Fruit fly (Drosophila melanogaster): Measurements from ENCODE around the gene PolD1.

The PolD1 gene

DNA sequence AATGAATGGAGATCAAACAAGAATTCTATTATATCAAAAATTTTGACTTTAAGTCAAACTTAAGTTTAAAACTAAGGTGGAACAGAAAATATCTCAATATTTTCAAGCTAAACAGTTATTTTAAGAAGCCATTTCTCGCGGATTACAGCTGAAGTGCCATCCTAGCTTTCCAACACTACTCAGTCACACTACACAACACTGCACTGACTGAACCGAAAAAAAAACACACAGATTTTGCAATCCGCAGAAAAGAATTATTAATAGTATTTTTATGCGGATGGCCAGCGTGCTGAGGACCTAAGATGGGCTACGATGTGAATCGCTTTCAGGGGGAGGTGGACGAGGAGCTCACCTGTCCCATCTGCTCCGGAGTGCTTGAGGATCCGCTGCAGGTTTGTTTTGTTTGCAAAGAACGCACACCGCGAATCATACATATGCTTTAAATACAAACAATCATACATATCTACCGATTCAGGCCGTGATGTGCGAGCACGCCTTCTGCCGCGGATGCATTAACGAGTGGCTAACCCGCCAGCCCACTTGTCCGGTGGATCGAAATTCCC is 31.1 kb downstream of the PolD1 start, which contains the start of gene elgi (continued):
- TF ChIP-seq prd (optimal IDR thresholded peaks at IDR 0.05), result no peak
- TF ChIP-seq prd (GFP tag; IDR thresholded peaks at IDR 0.05), result 0 out of 3 replicates have a peak, but pooled peaks have one; percentile 9
- no peak for TF ChIP-seq Mes4 (GFP tag; optimal IDR thresholded peaks at IDR 0.05)
- TF ChIP-seq tll (GFP tag; optimal IDR thresholded peaks at IDR 0.05), result no peak
- TF ChIP-seq sisA (GFP tag; IDR thresholded peaks at IDR 0.05), result 0 out of 2 replicates have a peak, but pooled peaks have one; percentile 25
- peak; percentile 36 for TF ChIP-seq az2 (GFP tag; optimal IDR thresholded peaks at IDR 0.05)
- TF ChIP-seq ash1 (GFP tag; optimal IDR thresholded peaks at IDR 0.05), result no peak
- TF ChIP-seq pita (GFP tag; optimal IDR thresholded peaks at IDR 0.05), result no peak
- TF ChIP-seq dmrt11E (tag; optimal IDR thresholded peaks at IDR 0.05), result peak; percentile 14
- no peak for TF ChIP-seq CG9727 (GFP tag; optimal IDR thresholded peaks at IDR 0.05)
- TF ChIP-seq CG10209 (GFP tag; optimal IDR thresholded peaks at IDR 0.05), result peak; percentile 29
- peak; percentile 30 for TF ChIP-seq CG33557 (GFP tag; optimal IDR thresholded peaks at IDR 0.05)
- peak; percentile 81 for TF ChIP-seq CG32772 (GFP tag; IDR thresholded peaks at IDR 0.05)
- TF ChIP-seq Nf-YA (GFP tag; IDR thresholded peaks at IDR 0.05), result no peak
- TF ChIP-seq hbn (GFP tag; IDR thresholded peaks at IDR 0.05; ENCODE audit: partially characterized antibody), result no peak
- no peak for TF ChIP-seq ac (GFP tag; optimal IDR thresholded peaks at IDR 0.05)
- 0 out of 2 replicates have a peak, but pooled peaks have one; percentile 22 for TF ChIP-seq CG14014 (GFP tag; IDR thresholded peaks at IDR 0.05)
- TF ChIP-seq Six4 (GFP tag; optimal IDR thresholded peaks at IDR 0.05), result no peak
- TF ChIP-seq gcm (GFP tag; optimal IDR thresholded peaks at IDR 0.05), result no peak
- TF ChIP-seq CG5953 (GFP tag; IDR thresholded peaks at IDR 0.05), result no peak
- peak; percentile 57 for TF ChIP-seq CG9817 (tag; optimal IDR thresholded peaks at IDR 0.05)
- TF ChIP-seq H2.0 (GFP tag; IDR thresholded peaks at IDR 0.05), result no peak
- TF ChIP-seq Nf-YB (GFP tag; optimal IDR thresholded peaks at IDR 0.05), result no peak
- TF ChIP-seq ato (GFP tag; IDR thresholded peaks at IDR 0.05; ENCODE audit: partially characterized antibody), result no peak
- TF ChIP-seq Oaz (GFP tag; IDR thresholded peaks at IDR 0.05), result no peak
- TF ChIP-seq CG34224 (GFP tag; IDR thresholded peaks at IDR 0.05; ENCODE audit: partially characterized antibody), result peak; percentile 40; the same call in 2 of the 3 replicates
- TF ChIP-seq z (GFP tag; IDR thresholded peaks at IDR 0.05), result no peak
- TF ChIP-seq NC2β (GFP tag; optimal IDR thresholded peaks at IDR 0.05), result peak; percentile 49
- TF ChIP-seq CG8281 (tag; optimal IDR thresholded peaks at IDR 0.05), result no peak
- peak; percentile 35; the same call in 1 of the 2 replicates for TF ChIP-seq E2f2 (GFP tag; IDR thresholded peaks at IDR 0.05)
- peak; percentile 9 for TF ChIP-seq Mad (GFP tag; optimal IDR thresholded peaks at IDR 0.05)
- no peak for TF ChIP-seq Eip74EF (GFP tag; optimal IDR thresholded peaks at IDR 0.05)
- TF ChIP-seq HmgZ (tag; optimal IDR thresholded peaks at IDR 0.05), result peak; percentile 72
- no peak for TF ChIP-seq HLHmδ (GFP tag; optimal IDR thresholded peaks at IDR 0.05)
- TF ChIP-seq Ada2b (GFP tag; IDR thresholded peaks at IDR 0.05), result peak; percentile 21; the same call in 1 of the 2 replicates
- TF ChIP-seq sna (GFP tag; IDR thresholded peaks at IDR 0.05; ENCODE audit: partially characterized antibody), result no peak
- peak; percentile 55; the same call in 1 of the 3 replicates for TF ChIP-seq zfh1 (GFP tag; IDR thresholded peaks at IDR 0.05)
- no peak for TF ChIP-seq CG14965 (GFP tag; optimal IDR thresholded peaks at IDR 0.05; ENCODE audit: borderline replicate concordance)
- TF ChIP-seq bbx (GFP tag; IDR thresholded peaks at IDR 0.05; ENCODE audit: partially characterized antibody), result peak; percentile 49
- no peak for TF ChIP-seq Adf1 (GFP tag; IDR thresholded peaks at IDR 0.05)
- no peak for TF ChIP-seq Oli (tag; optimal IDR thresholded peaks at IDR 0.05)
- TF ChIP-seq croc (GFP tag; conservative IDR thresholded peaks at IDR 0.05), result no peak
- TF ChIP-seq CHES-1-like (GFP tag; optimal IDR thresholded peaks at IDR 0.05), result peak; percentile 71
- TF ChIP-seq CG5180 (GFP tag; optimal IDR thresholded peaks at IDR 0.05), result peak; percentile 16
- no peak for TF ChIP-seq CG31388 (GFP tag; optimal IDR thresholded peaks at IDR 0.05)
- no peak for TF ChIP-seq Asciz (GFP tag; optimal IDR thresholded peaks at IDR 0.05)
- TF ChIP-seq CG42726 (GFP tag; IDR thresholded peaks at IDR 0.05; ENCODE audit: partially characterized antibody), result no peak
- TF ChIP-seq Scr (GFP tag; IDR thresholded peaks at IDR 0.05; ENCODE audit: partially characterized antibody), result peak; percentile 22
- TF ChIP-seq Blimp-1 (GFP tag; optimal IDR thresholded peaks at IDR 0.05), result no peak
